Worm (Caenorhabditis elegans) whole organism, L2 larva: ENCODE data around the gene egl-21.

Source experiments
- ama-1 ChIP-seq: fragments of 150-350 bp; optimal IDR thresholded peaks from 2 replicates; lab custom pipeline; 2018; ENCODE audit warnings: inconsistent platforms
- dmd-4 ChIP-seq: sonication (generic microtip); optimal IDR thresholded peaks from 2 replicates; lab custom pipeline; 2017; ENCODE audit warnings: missing biosample characterization, missing genetic modification characterization
- egl-27 ChIP-seq: sonication (generic microtip); optimal IDR thresholded peaks from 3 replicates; lab custom pipeline; 2017; ENCODE audit warnings: missing biosample characterization, missing genetic modification reagents, missing genetic modification characterization
- lin-11 ChIP-seq: fragments of 150-350 bp; sonication (generic microtip); optimal IDR thresholded peaks from 2 replicates; lab custom pipeline; 2014; ENCODE audit warnings: missing biosample characterization, missing genetic modification characterization, inconsistent platforms, mixed read lengths
- mab-5 ChIP-seq: fragments of 150-350 bp; optimal IDR thresholded peaks from 2 replicates; lab custom pipeline; 2014; ENCODE audit warnings: missing biosample characterization, missing genetic modification characterization
- nhr-11 ChIP-seq: fragments of 150-350 bp; optimal IDR thresholded peaks from 2 replicates; lab custom pipeline; 2014; ENCODE audit warnings: missing biosample characterization, missing genetic modification characterization
- nhr-12 ChIP-seq: fragments of 150-350 bp; optimal IDR thresholded peaks from 2 replicates; lab custom pipeline; 2014; ENCODE audit warnings: missing biosample characterization, missing genetic modification characterization
- nhr-23 ChIP-seq: fragments of 150-350 bp; optimal IDR thresholded peaks from 2 replicates; lab custom pipeline; 2014; ENCODE audit warnings: missing biosample characterization, missing genetic modification reagents, missing genetic modification characterization
- skn-1 ChIP-seq: sonication (generic microtip); optimal IDR thresholded peaks from 2 replicates; lab custom pipeline; 2017; ENCODE audit warnings: missing biosample characterization, missing genetic modification characterization
- snpc-4 ChIP-seq: fragments of 150-350 bp; optimal IDR thresholded peaks from 2 replicates; lab custom pipeline; 2014; ENCODE audit warnings: missing biosample characterization, missing genetic modification characterization
- unc-39 ChIP-seq: fragments of 150-350 bp; optimal IDR thresholded peaks from 2 replicates; lab custom pipeline; 2014; ENCODE audit warnings: missing biosample characterization, missing genetic modification characterization
- ztf-11 ChIP-seq: sonication (generic microtip); optimal IDR thresholded peaks from 2 replicates; lab custom pipeline; 2017; ENCODE audit warnings: missing biosample characterization, missing genetic modification characterization
- ztf-4 ChIP-seq: fragments of 150-350 bp; optimal IDR thresholded peaks from 2 replicates; lab custom pipeline; 2014; ENCODE audit warnings: missing biosample characterization, missing genetic modification characterization

- TF ChIP-seq dmd-4 (tag; lab: Kevin White, UChicago) (no peak), nhr-11 (tag; lab: Kevin White, UChicago) (no peak), ztf-11 (no peak), lin-11 (tag; lab: Kevin White, UChicago) (no peak), ama-1 (no peak), nhr-23 (no peak), snpc-4 (tag; lab: Kevin White, UChicago) (no peak), egl-27 (tag; lab: Kevin White, UChicago) (no peak), mab-5 (tag; lab: Kevin White, UChicago) (no peak), unc-39 (tag; lab: Kevin White, UChicago) (no peak), nhr-12 (tag; lab: Kevin White, UChicago) (no peak), skn-1 (tag; lab: Kevin White, UChicago) (no peak), ztf-4 (tag; lab: Kevin White, UChicago) (no peak)
Measured at ce11 chrIV:10436401-10436800, 45.2 kb downstream of the egl-21 start, which contains the start of gene ins-1.
